Fruit fly (Drosophila melanogaster): ENCODE data around the gene CG13312.

CG13312 gene

DNA sequence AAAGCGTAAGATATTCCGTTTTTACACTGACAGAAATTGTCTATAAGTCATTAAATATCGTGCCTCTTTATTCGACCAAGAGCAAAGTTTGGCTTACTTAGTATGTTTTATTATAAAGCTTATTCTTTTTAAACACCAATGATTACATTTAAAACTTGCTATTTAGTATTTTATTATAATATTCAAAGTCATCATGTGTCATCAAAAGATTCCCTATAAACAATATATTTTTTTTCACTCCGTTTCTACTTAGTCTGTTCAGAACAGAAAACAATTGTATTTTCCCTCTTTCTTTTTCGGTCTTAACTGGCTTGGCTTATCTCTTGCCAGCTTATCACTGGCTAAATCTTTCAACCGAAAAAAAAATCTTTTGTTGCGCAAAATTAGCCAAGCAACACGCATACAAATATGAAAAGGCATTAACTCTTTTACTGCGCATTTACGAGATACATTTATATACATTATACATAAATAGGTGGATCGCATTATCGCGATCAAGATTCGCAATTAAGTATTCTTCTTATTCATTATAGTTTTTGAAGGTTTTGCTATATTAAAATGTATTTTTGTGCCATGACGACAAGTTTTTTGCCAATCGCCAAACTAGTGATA, 29.6 kb downstream of the CG13312 start:
- no peak for TF ChIP-seq CkIIα-i1 (GFP tag; IDR thresholded peaks at IDR 0.05)
- peak; percentile 59 for TF ChIP-seq exex (tag; optimal IDR thresholded peaks at IDR 0.05)

DNA sequence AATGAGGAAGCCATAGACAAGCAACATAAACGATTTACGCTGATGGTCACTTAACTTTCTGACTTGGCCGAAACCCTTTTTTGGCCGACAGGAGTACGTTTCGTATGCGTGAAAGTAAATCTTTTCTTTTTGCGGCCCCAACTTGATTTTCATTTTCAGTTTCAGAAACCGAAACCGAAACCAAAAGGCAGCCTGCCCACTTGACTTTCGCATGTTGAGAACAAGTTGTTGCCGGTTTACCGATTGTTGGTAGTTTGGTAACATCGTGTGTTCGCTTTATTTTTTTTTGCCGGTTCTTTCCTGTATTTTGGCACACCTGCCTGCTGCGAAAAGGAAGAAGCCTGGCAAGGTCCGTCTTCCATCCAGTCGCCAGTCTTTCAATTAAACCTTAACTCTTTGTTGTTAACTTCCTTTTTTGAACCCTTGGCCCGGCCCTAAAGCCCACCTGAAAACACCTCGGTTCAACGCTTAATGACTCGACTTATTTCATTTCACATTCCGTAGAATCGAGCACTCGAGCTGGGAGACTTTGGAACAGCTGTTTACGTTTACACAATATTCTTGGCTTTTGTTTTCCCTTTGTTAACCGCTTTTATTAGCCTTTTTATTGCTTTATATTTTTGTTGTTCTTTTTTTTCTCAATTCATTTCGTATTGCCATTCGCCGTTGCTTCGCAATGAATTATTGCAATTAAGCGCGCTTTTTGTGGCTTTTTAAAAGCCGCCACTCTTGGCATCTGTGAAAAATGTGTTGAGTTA, 31.9 kb downstream of the CG13312 start:
- TF ChIP-seq CG5180 (GFP tag; optimal IDR thresholded peaks at IDR 0.05) (no peak), nom (GFP tag; optimal IDR thresholded peaks at IDR 0.05) (peak; percentile 86), Xrp1 (GFP tag; IDR thresholded peaks at IDR 0.05) (no peak), Med (GFP tag) (peak; percentile 15)

DNA sequence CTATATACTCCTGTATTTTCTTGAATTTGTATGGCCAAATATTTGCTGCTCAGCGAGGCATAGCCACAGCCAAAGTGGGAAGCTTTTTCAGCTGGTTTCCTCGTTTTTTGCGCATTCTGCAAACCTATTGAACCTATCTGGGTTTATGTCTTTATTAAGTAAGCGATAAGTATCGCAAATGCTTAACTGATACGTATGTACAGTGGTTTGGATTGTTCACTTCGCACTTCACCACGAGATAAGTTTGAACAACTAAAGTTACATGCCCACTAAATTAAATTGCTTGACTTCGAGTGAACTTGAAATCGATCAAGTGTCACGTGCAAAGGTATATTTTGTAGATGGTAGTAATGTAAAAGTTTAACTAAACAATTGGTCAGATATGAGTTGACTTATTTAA, 33.3 kb downstream of the CG13312 start:
- TF ChIP-seq exex (tag; optimal IDR thresholded peaks at IDR 0.05) (peak; percentile 58), sug (tag; optimal IDR thresholded peaks at IDR 0.05) (peak; percentile 20), grn (GFP tag; optimal IDR thresholded peaks at IDR 0.05) (peak; percentile 14), pita (GFP tag; optimal IDR thresholded peaks at IDR 0.05) (no peak), mirr (GFP tag; optimal IDR thresholded peaks at IDR 0.05) (peak; percentile 9), sd (tag; optimal IDR thresholded peaks at IDR 0.05) (peak; percentile 29), wek (GFP tag; optimal IDR thresholded peaks at IDR 0.05) (no peak)

DNA sequence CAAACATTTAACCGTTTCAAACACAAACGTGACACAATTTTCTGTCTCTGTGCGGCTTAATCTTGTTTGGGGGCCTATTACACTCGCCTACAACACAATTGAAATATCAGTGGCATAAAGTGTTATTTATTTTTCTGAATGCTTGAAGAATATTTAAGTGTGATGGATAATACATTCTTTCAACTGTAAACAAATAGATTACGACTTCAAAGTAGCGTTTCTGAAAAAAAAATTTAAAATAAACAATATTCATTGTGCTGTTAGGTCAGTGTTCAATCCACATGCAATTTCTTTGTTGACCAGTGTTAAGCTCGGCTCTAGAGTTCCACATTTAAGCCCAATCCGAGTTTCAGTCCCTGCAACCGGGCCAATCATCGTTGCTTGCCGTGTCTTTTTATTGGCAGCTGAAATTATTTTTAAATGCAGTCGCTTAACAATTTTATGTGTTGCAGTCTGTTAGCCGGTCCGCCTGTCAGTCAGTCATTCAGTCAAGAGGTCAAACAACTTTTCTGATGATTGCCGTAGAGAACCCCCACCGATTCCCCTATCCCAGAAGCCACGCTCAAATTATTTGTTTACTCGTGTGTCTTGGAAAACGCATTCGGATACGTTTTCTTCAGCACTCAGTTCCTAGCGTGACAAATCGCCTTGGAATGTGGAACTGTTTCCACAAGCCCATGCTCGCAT, 33.9 kb downstream of the CG13312 start:
- TF ChIP-seq twi (tag; optimal IDR thresholded peaks at IDR 0.05): peak; percentile 61
- TF ChIP-seq CG6813 (GFP tag; optimal IDR thresholded peaks at IDR 0.05): peak; percentile 15
- no peak for TF ChIP-seq CG9797 (GFP tag; optimal IDR thresholded peaks at IDR 0.05)
- TF ChIP-seq CG34224 (GFP tag; IDR thresholded peaks at IDR 0.05; ENCODE audit: partially characterized antibody): no peak
- TF ChIP-seq CG13624 (GFP tag; optimal IDR thresholded peaks at IDR 0.05): peak; percentile 42
- TF ChIP-seq CG3163 (GFP tag; optimal IDR thresholded peaks at IDR 0.05): peak; percentile 21
- peak in 1 of 3 experiments; percentile 6 for TF ChIP-seq Stat92E (GFP tag; optimal IDR thresholded peaks at IDR 0.05)
- peak; percentile 74 for TF ChIP-seq sd (tag; optimal IDR thresholded peaks at IDR 0.05)
- no peak for TF ChIP-seq Sry-β (GFP tag; optimal IDR thresholded peaks at IDR 0.05)
- TF ChIP-seq chm (GFP tag; IDR thresholded peaks at IDR 0.05): 0 out of 2 replicates have a peak, but pooled peaks have one; percentile 24
- TF ChIP-seq inv (GFP tag; IDR thresholded peaks at IDR 0.05; ENCODE audit: partially characterized antibody): no peak
- TF ChIP-seq Bgb (GFP tag; IDR thresholded peaks at IDR 0.05; ENCODE audit: partially characterized antibody): no peak
- no peak for TF ChIP-seq HLH4C (GFP tag; IDR thresholded peaks at IDR 0.05; ENCODE audit: partially characterized antibody)
- no peak for TF ChIP-seq cwo (GFP tag; optimal IDR thresholded peaks at IDR 0.05)
- peak; percentile 68 for TF ChIP-seq lmd (GFP tag; IDR thresholded peaks at IDR 0.05)
- peak; percentile 4 to 77 for TF ChIP-seq dpn (GFP tag; optimal IDR thresholded peaks at IDR 0.05)
- peak; percentile 47 for TF ChIP-seq ewg (GFP tag; optimal IDR thresholded peaks at IDR 0.05)
- peak; percentile 35 for TF ChIP-seq CG2116 (GFP tag; optimal IDR thresholded peaks at IDR 0.05)
- peak; percentile 47; the same call in 1 of the 2 replicates for TF ChIP-seq CG10959 (GFP tag; IDR thresholded peaks at IDR 0.05)
- TF ChIP-seq CG12659 (GFP tag; optimal IDR thresholded peaks at IDR 0.05): peak; percentile 53
- TF ChIP-seq NfI (GFP tag; optimal IDR thresholded peaks at IDR 0.05): peak; percentile 73
- TF ChIP-seq wek (GFP tag; optimal IDR thresholded peaks at IDR 0.05): peak; percentile 33
- TF ChIP-seq CG12219 (GFP tag; optimal IDR thresholded peaks at IDR 0.05): peak; percentile 83
- peak; percentile 76 for TF ChIP-seq CG1529 (GFP tag; optimal IDR thresholded peaks at IDR 0.05)
- TF ChIP-seq CG2889 (GFP tag; IDR thresholded peaks at IDR 0.05): peak; percentile 44; the same call in 1 of the 3 replicates
- no peak for TF ChIP-seq insv (GFP tag; optimal IDR thresholded peaks at IDR 0.05)
- peak; percentile 72 for TF ChIP-seq nerfin-1 (tag; optimal IDR thresholded peaks at IDR 0.05)
- no peak for TF ChIP-seq CG11247 (GFP tag; IDR thresholded peaks at IDR 0.05)
- TF ChIP-seq gt (GFP tag; IDR thresholded peaks at IDR 0.05): no peak
- TF ChIP-seq CkIIα-i1 (GFP tag; IDR thresholded peaks at IDR 0.05): no peak
- TF ChIP-seq CG31388 (GFP tag; optimal IDR thresholded peaks at IDR 0.05): no peak
